Worm (Caenorhabditis elegans): Measurements from ENCODE around the gene mtx-2.

mtx-2 gene

ce11 chrIII:7722999-7723398, 40.4 kb downstream of the mtx-2 start:
- TF ChIP-seq nhr-84 (tag; optimal IDR thresholded peaks at IDR 0.05) (no peak), efl-1 (optimal IDR thresholded peaks at IDR 0.05) (peak in 1 of 2 experiments; percentile 1), efl-1 (GFP tag; optimal IDR thresholded peaks at IDR 0.05 in 1 of 2) (no peak), lin-13 (GFP tag; optimal IDR thresholded peaks at IDR 0.05) (peak; percentile 11), ceh-82 (tag; optimal IDR thresholded peaks at IDR 0.05) (peak in 1 of 3 experiments; percentile 42), lin-35 (GFP tag; optimal IDR thresholded peaks at IDR 0.05) (peak in 1 of 2 experiments; percentile 10), unc-86 (tag; optimal IDR thresholded peaks at IDR 0.05) (peak; percentile 27), nhr-47 (tag; optimal IDR thresholded peaks at IDR 0.05) (peak; percentile 5), fos-1 (tag; optimal IDR thresholded peaks at IDR 0.05) (no peak), swsn-7 (tag; optimal IDR thresholded peaks at IDR 0.05) (peak; percentile 8), pag-3 (tag; optimal IDR thresholded peaks at IDR 0.05; ENCODE audit: borderline replicate concordance, insufficient read depth) (no peak), lsy-2 (tag; optimal IDR thresholded peaks at IDR 0.05) (peak; percentile 4 to 51), fkh-10 (GFP tag; optimal IDR thresholded peaks at IDR 0.05) (peak; percentile 46), isw-1 (GFP tag; IDR thresholded peaks at IDR 0.05) (peak; percentile 14; the same call in 1 of the 2 replicates), lir-3 (tag; optimal IDR thresholded peaks at IDR 0.05; ENCODE audit: poor library complexity) (no peak), nhr-11 (tag; optimal IDR thresholded peaks at IDR 0.05) (no peak), ceh-8 (GFP tag; optimal IDR thresholded peaks at IDR 0.05) (peak; percentile 22), lin-14 (GFP tag; optimal IDR thresholded peaks at IDR 0.05) (peak; percentile 85), ama-1 (optimal IDR thresholded peaks at IDR 0.05) (peak; percentile 25), nhr-71 (tag; optimal IDR thresholded peaks at IDR 0.05) (peak; percentile 48)

DNA sequence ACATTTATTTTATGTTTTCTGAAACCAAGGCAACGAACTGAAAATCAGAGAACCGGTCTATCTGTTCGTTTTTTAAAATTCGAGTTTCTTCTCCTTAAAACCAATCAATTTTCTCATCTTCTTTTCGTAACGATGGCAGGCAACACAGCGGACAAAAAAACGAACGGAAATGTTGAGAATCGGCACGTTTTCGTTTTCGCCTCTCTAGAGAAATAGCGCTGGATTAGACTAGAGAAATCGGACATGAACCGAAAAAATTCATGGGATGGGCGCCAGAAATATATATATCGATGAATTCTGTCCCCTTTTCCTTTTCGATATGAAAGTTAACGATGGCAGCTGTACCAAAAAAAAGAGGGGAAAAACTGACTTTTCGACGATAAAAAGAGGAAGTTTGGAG, 41.0 kb downstream of the mtx-2 start:
- TF ChIP-seq ama-1 (optimal IDR thresholded peaks at IDR 0.05) (peak; percentile 18), blmp-1 (tag; optimal IDR thresholded peaks at IDR 0.05) (peak; percentile 59), lin-13 (GFP tag; optimal IDR thresholded peaks at IDR 0.05) (no peak), nhr-85 (tag) (no peak)

- TF ChIP-seq ama-1 (optimal IDR thresholded peaks at IDR 0.05) (peak; percentile 11), alr-1 (tag; optimal IDR thresholded peaks at IDR 0.05; ENCODE audit: borderline replicate concordance) (no peak), blmp-1 (tag; optimal IDR thresholded peaks at IDR 0.05) (peak; percentile 1), efl-1 (optimal IDR thresholded peaks at IDR 0.05) (no peak), efl-1 (GFP tag; optimal IDR thresholded peaks at IDR 0.05 in 1 of 2) (peak in 1 of 2 experiments; percentile 77), unc-30 (tag; optimal IDR thresholded peaks at IDR 0.05) (no peak)
Measured at ce11 chrIII:7721513-7721912, 41.9 kb downstream of the mtx-2 start.

DNA sequence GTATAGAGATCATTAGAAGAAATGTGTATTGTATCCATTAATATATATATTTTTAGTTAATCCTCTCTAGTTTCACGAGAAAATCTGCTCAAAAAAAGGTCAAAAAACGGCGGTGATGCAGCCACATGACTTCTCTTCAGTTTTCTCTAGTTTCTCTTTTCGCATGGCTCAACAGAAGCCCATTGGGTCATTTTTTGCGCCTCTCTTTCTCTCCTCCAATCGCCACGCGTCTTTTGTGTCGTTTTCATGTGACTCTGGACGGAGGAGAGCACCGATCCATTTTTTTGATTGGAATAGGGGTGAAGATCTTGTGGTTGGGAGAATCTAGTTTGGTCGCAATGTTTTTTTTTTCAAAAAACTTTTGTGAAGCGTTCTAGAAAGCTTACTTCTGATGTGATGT, 42.5 kb downstream of the mtx-2 start:
- TF ChIP-seq blmp-1 (tag; optimal IDR thresholded peaks at IDR 0.05) (no peak), sox-4 (tag; optimal IDR thresholded peaks at IDR 0.05) (peak; percentile 16), pag-3 (tag; optimal IDR thresholded peaks at IDR 0.05; ENCODE audit: borderline replicate concordance, insufficient read depth) (no peak), alr-1 (tag; optimal IDR thresholded peaks at IDR 0.05; ENCODE audit: borderline replicate concordance) (no peak), nhr-71 (tag; optimal IDR thresholded peaks at IDR 0.05) (peak; percentile 79), efl-3 (GFP tag; optimal IDR thresholded peaks at IDR 0.05) (no peak), jun-1 (tag; optimal IDR thresholded peaks at IDR 0.05) (no peak), aly-2 (tag; optimal IDR thresholded peaks at IDR 0.05) (no peak), lin-15B (tag; optimal IDR thresholded peaks at IDR 0.05) (no peak), nhr-76 (tag; optimal IDR thresholded peaks at IDR 0.05) (no peak), egl-13 (tag; optimal IDR thresholded peaks at IDR 0.05) (no peak), zip-4 (GFP tag; optimal IDR thresholded peaks at IDR 0.05) (no peak), ztf-11 (tag; optimal IDR thresholded peaks at IDR 0.05) (no peak), hlh-4 (tag; optimal IDR thresholded peaks at IDR 0.05) (no peak), C34B4.2 (tag; optimal IDR thresholded peaks at IDR 0.05) (no peak), hpl-2 (GFP tag; optimal IDR thresholded peaks at IDR 0.05) (no peak), fos-1 (tag; optimal IDR thresholded peaks at IDR 0.05) (no peak), mab-9 (GFP tag; IDR thresholded peaks at IDR 0.05) (no peak), ceh-8 (GFP tag; optimal IDR thresholded peaks at IDR 0.05) (no peak), grh-1 (GFP tag; IDR thresholded peaks at IDR 0.05) (no peak), rnt-1 (tag; optimal IDR thresholded peaks at IDR 0.05) (peak; percentile 66), vab-15 (tag; optimal IDR thresholded peaks at IDR 0.05) (no peak), lin-14 (GFP tag; optimal IDR thresholded peaks at IDR 0.05) (peak; percentile 93), unc-62 (GFP tag; optimal IDR thresholded peaks at IDR 0.05) (no peak), lin-13 (GFP tag; optimal IDR thresholded peaks at IDR 0.05) (peak; percentile 27), nhr-11 (tag; optimal IDR thresholded peaks at IDR 0.05) (peak; percentile 27), lir-3 (tag; optimal IDR thresholded peaks at IDR 0.05; ENCODE audit: poor library complexity) (peak; percentile 34), egl-27 (tag; optimal IDR thresholded peaks at IDR 0.05) (no peak), nhr-237 (tag; optimal IDR thresholded peaks at IDR 0.05) (no peak), xbp-1 (tag; optimal IDR thresholded peaks at IDR 0.05) (peak; percentile 56), nhr-28 (tag; optimal IDR thresholded peaks at IDR 0.05) (no peak), ceh-82 (tag; optimal IDR thresholded peaks at IDR 0.05) (peak in 1 of 3 experiments; percentile 34)
